Worm (Caenorhabditis elegans): ENCODE measurements around the gene zen-4.

zen-4 gene

DNA sequence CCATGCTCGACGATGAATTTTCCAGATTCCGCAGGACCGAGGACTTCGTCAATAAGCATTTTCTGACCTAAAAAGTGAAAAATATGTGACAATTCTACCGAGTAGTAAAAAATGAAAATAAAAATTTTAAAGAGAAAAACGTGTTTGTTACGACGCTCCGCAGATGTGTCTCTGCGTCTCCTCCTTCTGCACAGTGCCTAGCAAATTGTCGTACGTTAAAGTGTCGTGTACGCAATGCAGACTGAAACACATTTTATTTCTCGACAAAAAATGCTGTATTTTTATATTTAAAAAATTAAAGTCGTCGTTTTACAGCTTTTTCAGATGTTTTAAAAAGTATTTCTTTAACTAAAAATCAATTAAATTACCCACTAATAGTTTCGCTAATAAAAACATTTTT is 38.8 kb downstream of the zen-4 start, which contains the start of gene C11D2.4:
Gene C11D2.4 (minus strand): TSS at position 128 of the 400 bp plus-strand sequence.
- TF ChIP-seq F13H6.1 (tag; optimal IDR thresholded peaks at IDR 0.05): peak; percentile 2
- no peak for TF ChIP-seq nhr-129 (tag; optimal IDR thresholded peaks at IDR 0.05)
- peak; percentile 50 for TF ChIP-seq lin-13 (GFP tag; optimal IDR thresholded peaks at IDR 0.05)
- TF ChIP-seq lin-11 (tag; optimal IDR thresholded peaks at IDR 0.05): no peak
- no peak for TF ChIP-seq nhr-25 (tag; optimal IDR thresholded peaks at IDR 0.05)
- no peak for TF ChIP-seq nhr-11 (tag; optimal IDR thresholded peaks at IDR 0.05)
- TF ChIP-seq sem-4 (tag; optimal IDR thresholded peaks at IDR 0.05): no peak
- no peak for TF ChIP-seq egl-27 (tag; optimal IDR thresholded peaks at IDR 0.05)
- TF ChIP-seq ama-1 (optimal IDR thresholded peaks at IDR 0.05): no peak
- peak; percentile 24 for TF ChIP-seq ztf-4 (tag; optimal IDR thresholded peaks at IDR 0.05)
- TF ChIP-seq Y55F3AM.14 (GFP tag; optimal IDR thresholded peaks at IDR 0.05): no peak
- no peak for TF ChIP-seq zag-1 (tag; optimal IDR thresholded peaks at IDR 0.05)
- no peak for TF ChIP-seq nhr-77 (tag; optimal IDR thresholded peaks at IDR 0.05)
- TF ChIP-seq ZK546.5 (tag; optimal IDR thresholded peaks at IDR 0.05): no peak
- no peak for TF ChIP-seq nhr-12 (tag; optimal IDR thresholded peaks at IDR 0.05)
- TF ChIP-seq ceh-16 (tag; optimal IDR thresholded peaks at IDR 0.05): no peak
- TF ChIP-seq mab-5 (tag; optimal IDR thresholded peaks at IDR 0.05): no peak
- TF ChIP-seq unc-39 (tag; optimal IDR thresholded peaks at IDR 0.05): no peak
- no peak for TF ChIP-seq elt-1 (tag; optimal IDR thresholded peaks at IDR 0.05)
- TF ChIP-seq R02D3.7 (tag; optimal IDR thresholded peaks at IDR 0.05): no peak
- no peak for TF ChIP-seq blmp-1 (tag; optimal IDR thresholded peaks at IDR 0.05; ENCODE audit: insufficient read depth)
- no peak for TF ChIP-seq nhr-23 (tag; optimal IDR thresholded peaks at IDR 0.05)
- TF ChIP-seq lin-39 (tag; optimal IDR thresholded peaks at IDR 0.05): no peak
- peak; percentile 67 for TF ChIP-seq gmeb-1 (tag; optimal IDR thresholded peaks at IDR 0.05)
- TF ChIP-seq dmd-4 (tag; optimal IDR thresholded peaks at IDR 0.05): no peak
- TF ChIP-seq alr-1 (tag; optimal IDR thresholded peaks at IDR 0.05): no peak
- TF ChIP-seq skn-1 (tag; optimal IDR thresholded peaks at IDR 0.05): no peak
- TF ChIP-seq unc-55 (GFP tag; optimal IDR thresholded peaks at IDR 0.05): peak; percentile 59
- TF ChIP-seq ceh-82 (tag; optimal IDR thresholded peaks at IDR 0.05): no peak
- no peak for TF ChIP-seq fos-1 (tag; optimal IDR thresholded peaks at IDR 0.05)
- no peak for TF ChIP-seq elt-3 (tag; optimal IDR thresholded peaks at IDR 0.05)
- peak; percentile 46 for TF ChIP-seq sma-3 (GFP tag; optimal IDR thresholded peaks at IDR 0.05)
- no peak for TF ChIP-seq mbf-1 (tag; optimal IDR thresholded peaks at IDR 0.05)
- TF ChIP-seq mdl-1 (tag; optimal IDR thresholded peaks at IDR 0.05): no peak
- no peak for TF ChIP-seq aly-2 (tag; optimal IDR thresholded peaks at IDR 0.05)
- peak; percentile 26 for TF ChIP-seq sma-9 (GFP tag; optimal IDR thresholded peaks at IDR 0.05)
- no peak for TF ChIP-seq sma-9 (tag; optimal IDR thresholded peaks at IDR 0.05)
- TF ChIP-seq ztf-11 (tag; optimal IDR thresholded peaks at IDR 0.05): no peak
- no peak for TF ChIP-seq nhr-21 (tag; optimal IDR thresholded peaks at IDR 0.05)
- no peak for TF ChIP-seq nhr-237 (tag; optimal IDR thresholded peaks at IDR 0.05)
- no peak for TF ChIP-seq snpc-4 (tag; optimal IDR thresholded peaks at IDR 0.05)
- peak; percentile 13 to 72 for TF ChIP-seq lsy-2 (tag; optimal IDR thresholded peaks at IDR 0.05)
- TF ChIP-seq peb-1 (tag; optimal IDR thresholded peaks at IDR 0.05): no peak
- no peak for TF ChIP-seq unc-62 (GFP tag; optimal IDR thresholded peaks at IDR 0.05)
- TF ChIP-seq nhr-10 (tag; optimal IDR thresholded peaks at IDR 0.05): no peak
- no peak for TF ChIP-seq ztf-1 (GFP tag; conservative IDR thresholded peaks at IDR 0.05)
- peak; percentile 44 for TF ChIP-seq crh-2 (tag; optimal IDR thresholded peaks at IDR 0.05)
- TF ChIP-seq nhr-6 (tag; optimal IDR thresholded peaks at IDR 0.05): no peak
- TF ChIP-seq C34F6.9 (tag; optimal IDR thresholded peaks at IDR 0.05): peak; percentile 66
